Fruit fly (Drosophila melanogaster): ENCODE results near the gene CG13693.

DNA sequence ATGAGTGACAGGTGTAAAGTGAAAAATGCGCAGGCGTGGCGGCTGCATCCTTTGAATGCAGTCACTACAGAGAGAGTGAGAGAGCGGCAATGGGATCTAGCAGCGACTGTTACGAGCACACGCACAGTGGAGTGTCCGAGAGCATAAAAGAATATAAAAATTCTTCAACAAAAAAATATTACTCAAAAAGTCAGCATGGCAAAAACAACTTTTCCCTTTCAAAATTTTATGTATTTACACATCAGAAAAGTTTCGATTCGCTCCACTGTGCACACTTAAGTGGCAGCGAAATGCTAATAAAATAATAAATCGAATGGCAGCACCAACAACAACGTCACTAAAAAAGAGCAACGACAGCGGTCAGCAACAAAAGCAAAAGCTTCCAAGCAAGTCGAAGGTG is 8.9 kb upstream of the CG13693 start:
- TF ChIP-seq CG6854 (GFP tag; optimal IDR thresholded peaks at IDR 0.05) (no peak), CG11695 (GFP tag; IDR thresholded peaks at IDR 0.05) (peak; percentile 89), CG14050 (GFP tag; IDR thresholded peaks at IDR 0.05) (peak; percentile 87), CG8089 (GFP tag; optimal IDR thresholded peaks at IDR 0.05) (peak; percentile 82), CG18011 (GFP tag; optimal IDR thresholded peaks at IDR 0.05) (peak; percentile 67), Fer2 (tag; optimal IDR thresholded peaks at IDR 0.05) (no peak), CG12299 (tag; optimal IDR thresholded peaks at IDR 0.05) (peak; percentile 23), tll (GFP tag; optimal IDR thresholded peaks at IDR 0.05) (peak in 1 of 2 experiments; percentile 42), lilli (GFP tag; optimal IDR thresholded peaks at IDR 0.05) (peak; percentile 85), vnd (GFP tag; IDR thresholded peaks at IDR 0.05; ENCODE audit: partially characterized antibody) (no peak), CG34376 (GFP tag; optimal IDR thresholded peaks at IDR 0.05) (no peak), CG15479 (GFP tag; optimal IDR thresholded peaks at IDR 0.05) (no peak), Rfx (GFP tag; IDR thresholded peaks at IDR 0.05) (peak; percentile 79), CG9876 (GFP tag; optimal IDR thresholded peaks at IDR 0.05) (peak; percentile 62)

Measured in whole organism, embryonic.